Fruit fly (Drosophila melanogaster) whole organism, embryonic: ENCODE measurements around the gene Aps.

Experiments
- Asciz ChIP-seq: fragments of 200-800 bp; sonication (Bioruptor generic); optimal IDR thresholded peaks from 2 replicates; lab custom pipeline; 2017; ENCODE audit warnings: missing biosample characterization, mild to moderate bottlenecking, missing genetic modification characterization, missing genetic modification reagents
- B-H1 ChIP-seq: fragments of 200-800 bp; sonication (Bioruptor generic); IDR thresholded peaks from 3 replicates; pipeline ENCODE4 v1.3.6; 2022; ENCODE audit warnings: missing biosample characterization, missing genetic modification characterization
- BEAF-32 ChIP-seq: fragments of 200-800 bp; sonication (Bioruptor generic); optimal IDR thresholded peaks from 3 replicates; lab custom pipeline; 2017; ENCODE audit warnings: missing biosample characterization, missing genetic modification characterization, mild to moderate bottlenecking, moderate library complexity, missing genetic modification reagents
- CG10654 ChIP-seq: fragments of 200-800 bp; sonication (Bioruptor generic); optimal IDR thresholded peaks from 2 replicates; lab custom pipeline; 2016; ENCODE audit warnings: missing biosample characterization, missing genetic modification characterization
- CG13296 ChIP-seq: fragments of 200-800 bp; sonication (Bioruptor generic); optimal IDR thresholded peaks from 3 replicates; lab custom pipeline; 2018; ENCODE audit warnings: missing biosample characterization, mild to moderate bottlenecking, missing genetic modification characterization
- CG13424 ChIP-seq: fragments of 200-800 bp; sonication (Bioruptor generic); optimal IDR thresholded peaks from 2 replicates; lab custom pipeline; 2019; ENCODE audit warnings: missing biosample characterization, mild to moderate bottlenecking, missing genetic modification characterization, moderate library complexity
- CG1647 ChIP-seq: fragments of 200-800 bp; sonication (Bioruptor generic); optimal IDR thresholded peaks from 3 replicates; lab custom pipeline; 2016; ENCODE audit warnings: missing biosample characterization, missing genetic modification characterization
- CG17568 ChIP-seq: fragments of 200-800 bp; sonication (Bioruptor generic); optimal IDR thresholded peaks from 2 replicates; lab custom pipeline; 2018; ENCODE audit warnings: missing biosample characterization, mild to moderate bottlenecking, missing genetic modification characterization, moderate library complexity
- CG2120 ChIP-seq: fragments of 200-800 bp; sonication (Bioruptor generic); optimal IDR thresholded peaks from 3 replicates; lab custom pipeline; 2016; ENCODE audit warnings: missing biosample characterization, missing genetic modification characterization
- CG2199 ChIP-seq: fragments of 200-800 bp; sonication (Bioruptor generic); IDR thresholded peaks from 3 replicates; pipeline ENCODE4 v1.3.6; 2022; ENCODE audit warnings: missing biosample characterization, missing genetic modification characterization
- CG30020 ChIP-seq: fragments of 200-800 bp; optimal IDR thresholded peaks from 2 replicates; lab custom pipeline; 2019; ENCODE audit warnings: missing biosample characterization, mild to moderate bottlenecking, missing genetic modification characterization, moderate library complexity
- CG3995 ChIP-seq: fragments of 200-800 bp; sonication (Bioruptor generic); optimal IDR thresholded peaks from 3 replicates; lab custom pipeline; 2016; ENCODE audit warnings: missing biosample characterization, missing genetic modification characterization
- CG4424 ChIP-seq: fragments of 200-800 bp; sonication (Bioruptor generic); optimal IDR thresholded peaks from 3 replicates; lab custom pipeline; 2016; ENCODE audit warnings: missing biosample characterization, missing genetic modification characterization
- CG6791 ChIP-seq: fragments of 200-800 bp; sonication (Bioruptor generic); IDR thresholded peaks from 3 replicates; pipeline ENCODE4 v1.3.6; 2022; ENCODE audit warnings: missing biosample characterization, missing genetic modification characterization; ENCODE audit not compliant: partially characterized antibody
- CG7745 ChIP-seq: fragments of 200-800 bp; sonication (Bioruptor generic); optimal IDR thresholded peaks from 2 replicates; lab custom pipeline; 2018; ENCODE audit warnings: missing biosample characterization, mild to moderate bottlenecking, missing genetic modification characterization, moderate library complexity
- CG7839 ChIP-seq: fragments of 200-800 bp; sonication (Bioruptor generic); optimal IDR thresholded peaks from 3 replicates; lab custom pipeline; 2018; ENCODE audit warnings: missing biosample characterization, mild to moderate bottlenecking, missing genetic modification characterization, moderate library complexity
- CG8089 ChIP-seq: fragments of 200-800 bp; sonication (Bioruptor generic); optimal IDR thresholded peaks from 3 replicates; lab custom pipeline; 2016; ENCODE audit warnings: missing biosample characterization, missing genetic modification characterization
- CG8765 ChIP-seq: fragments of 200-800 bp; sonication (Bioruptor generic); IDR thresholded peaks from 2 replicates; pipeline ENCODE4 v1.3.6; 2022; ENCODE audit warnings: missing biosample characterization, missing genetic modification characterization
- Dfd ChIP-seq, 2 experiments: fragments of >200 bp; optimal IDR thresholded peaks; 2 replicates each; lab custom pipeline; 2017; ENCODE audit warnings: missing biosample characterization in 2 of 2, missing genetic modification characterization in 2 of 2
- HLH3B ChIP-seq: fragments of 200-800 bp; sonication (Bioruptor generic); IDR thresholded peaks from 2 replicates; pipeline ENCODE4 v1.3.6; 2022; ENCODE audit warnings: missing biosample characterization, missing genetic modification characterization
- HLH54F ChIP-seq: fragments of 200-800 bp; sonication (Bioruptor generic); optimal IDR thresholded peaks from 3 replicates; lab custom pipeline; 2016; ENCODE audit warnings: missing biosample characterization, missing genetic modification characterization
- HLHmδ ChIP-seq: fragments of 200-800 bp; sonication (Bioruptor generic); optimal IDR thresholded peaks from 2 replicates; lab custom pipeline; 2018; ENCODE audit warnings: missing biosample characterization, mild to moderate bottlenecking, missing genetic modification characterization, moderate library complexity
- Med ChIP-seq: fragments of 200-800 bp; sonication (Bioruptor generic); peaks from one replicate; lab custom pipeline; 2016; ENCODE audit warnings: missing biosample characterization, missing genetic modification characterization, mild to moderate bottlenecking, inconsistent platforms, moderate library complexity
- Mrtf ChIP-seq: fragments of 200-800 bp; sonication (Bioruptor generic); IDR thresholded peaks from 3 replicates; pipeline ENCODE4 v1.3.6; 2022; ENCODE audit warnings: missing biosample characterization, missing genetic modification characterization
- NC2β ChIP-seq: fragments of 200-800 bp; sonication (Bioruptor generic); optimal IDR thresholded peaks from 2 replicates; lab custom pipeline; 2016; ENCODE audit warnings: missing biosample characterization, missing genetic modification characterization
- Scr ChIP-seq: fragments of 200-800 bp; sonication (Bioruptor generic); IDR thresholded peaks from 2 replicates; pipeline ENCODE4 v1.3.6; 2022; ENCODE audit warnings: missing biosample characterization, missing genetic modification characterization; ENCODE audit not compliant: partially characterized antibody
- Sry-δ ChIP-seq: fragments of 200-800 bp; sonication (Bioruptor generic); optimal IDR thresholded peaks from 2 replicates; lab custom pipeline; 2016; ENCODE audit warnings: missing biosample characterization, missing genetic modification characterization
- ac ChIP-seq: fragments of 200-800 bp; sonication (Bioruptor generic); optimal IDR thresholded peaks from 3 replicates; lab custom pipeline; 2017; ENCODE audit warnings: missing biosample characterization, mild to moderate bottlenecking, missing genetic modification characterization
- ato ChIP-seq: fragments of 200-800 bp; sonication (Bioruptor generic); IDR thresholded peaks from 2 replicates; pipeline ENCODE4 v1.3.6; 2022; ENCODE audit warnings: missing biosample characterization, missing genetic modification characterization; ENCODE audit not compliant: partially characterized antibody
- bbx ChIP-seq: fragments of 200-800 bp; sonication (Bioruptor generic); IDR thresholded peaks from 2 replicates; pipeline ENCODE4 v1.3.6; 2022; ENCODE audit warnings: missing biosample characterization, missing genetic modification characterization; ENCODE audit not compliant: partially characterized antibody
- chm ChIP-seq: fragments of 200-800 bp; sonication (Bioruptor generic); IDR thresholded peaks from 2 replicates; pipeline ENCODE4 v1.3.6; 2022; ENCODE audit warnings: missing biosample characterization, missing genetic modification characterization
- ci ChIP-seq: fragments of 200-800 bp; sonication (Bioruptor generic); IDR thresholded peaks from 3 replicates; pipeline ENCODE4 v1.3.6; 2022; ENCODE audit warnings: missing biosample characterization, missing genetic modification characterization
- dysf ChIP-seq: fragments of 200-800 bp; sonication (Bioruptor generic); IDR thresholded peaks from 3 replicates; pipeline ENCODE4 v1.3.6; 2022; ENCODE audit warnings: missing biosample characterization, missing genetic modification characterization
- emc ChIP-seq: fragments of 200-800 bp; sonication (Bioruptor generic); optimal IDR thresholded peaks from 2 replicates; lab custom pipeline; 2016; ENCODE audit warnings: missing biosample characterization, missing genetic modification characterization
- ems ChIP-seq: fragments of 200-800 bp; sonication (Bioruptor generic); optimal IDR thresholded peaks from 3 replicates; lab custom pipeline; 2016; ENCODE audit warnings: missing biosample characterization, missing genetic modification characterization
- exex ChIP-seq: fragments of 200-800 bp; sonication (Bioruptor generic); optimal IDR thresholded peaks from 4 replicates; lab custom pipeline; 2018; ENCODE audit warnings: missing biosample characterization, mild to moderate bottlenecking, missing genetic modification characterization, moderate library complexity
- fru ChIP-seq: fragments of >200 bp; optimal IDR thresholded peaks from 2 replicates; lab custom pipeline; 2017
- kay ChIP-seq: fragments of 200-800 bp; sonication (Bioruptor generic); optimal IDR thresholded peaks from 2 replicates; lab custom pipeline; 2016; ENCODE audit warnings: missing biosample characterization, missing genetic modification characterization
- ken ChIP-seq: fragments of 200-800 bp; sonication (Bioruptor generic); IDR thresholded peaks from 3 replicates; pipeline ENCODE4 v1.3.6; 2022; ENCODE audit warnings: missing biosample characterization, missing genetic modification characterization
- lab ChIP-seq: fragments of 200-800 bp; sonication (Bioruptor generic); optimal IDR thresholded peaks from 3 replicates; lab custom pipeline; 2017; ENCODE audit warnings: missing biosample characterization, missing genetic modification characterization, mild to moderate bottlenecking, moderate library complexity, missing genetic modification reagents
- mirr ChIP-seq: fragments of 200-800 bp; sonication (Bioruptor generic); optimal IDR thresholded peaks from 3 replicates; lab custom pipeline; 2018; ENCODE audit warnings: missing biosample characterization, mild to moderate bottlenecking, missing genetic modification characterization
- nau ChIP-seq: fragments of 200-800 bp; sonication (Bioruptor generic); optimal IDR thresholded peaks from 3 replicates; lab custom pipeline; 2017; ENCODE audit warnings: missing biosample characterization, mild to moderate bottlenecking, missing genetic modification characterization, missing genetic modification reagents
- pho ChIP-seq: fragments of 200-800 bp; sonication (Bioruptor generic); optimal IDR thresholded peaks from 2 replicates; lab custom pipeline; 2016; ENCODE audit warnings: missing biosample characterization, missing genetic modification characterization
- ranshi ChIP-seq: fragments of 200-800 bp; sonication (Bioruptor generic); IDR thresholded peaks from 2 replicates; pipeline ENCODE4 v1.3.6; 2022; ENCODE audit warnings: missing biosample characterization, missing genetic modification characterization
- run ChIP-seq: fragments of 200-800 bp; sonication (Bioruptor generic); optimal IDR thresholded peaks from 3 replicates; lab custom pipeline; 2018; ENCODE audit warnings: missing biosample characterization, mild to moderate bottlenecking, missing genetic modification characterization
- schlank ChIP-seq: fragments of 200-800 bp; sonication (Bioruptor generic); optimal IDR thresholded peaks from 2 replicates; lab custom pipeline; 2018; ENCODE audit warnings: missing biosample characterization, mild to moderate bottlenecking, missing genetic modification characterization
- seq ChIP-seq: fragments of 200-800 bp; sonication (Bioruptor generic); IDR thresholded peaks from 2 replicates; pipeline ENCODE4 v1.3.6; 2022; ENCODE audit warnings: missing biosample characterization, missing genetic modification characterization
- tap ChIP-seq: fragments of 200-800 bp; optimal IDR thresholded peaks from 3 replicates; lab custom pipeline; 2019; ENCODE audit warnings: missing biosample characterization, mild to moderate bottlenecking, missing genetic modification characterization, moderate library complexity
- trem ChIP-seq: fragments of 200-800 bp; optimal IDR thresholded peaks from 3 replicates; lab custom pipeline; 2019; ENCODE audit warnings: missing biosample characterization, mild to moderate bottlenecking, missing genetic modification characterization, moderate library complexity
- trh ChIP-seq: fragments of 200-800 bp; sonication (Bioruptor generic); optimal IDR thresholded peaks from 2 replicates; lab custom pipeline; 2016; ENCODE audit warnings: missing biosample characterization, missing genetic modification characterization
- usp ChIP-seq: fragments of >200 bp; optimal IDR thresholded peaks from 2 replicates; lab custom pipeline; 2017; ENCODE audit warnings: missing biosample characterization, missing genetic modification characterization

Aps gene

DNA sequence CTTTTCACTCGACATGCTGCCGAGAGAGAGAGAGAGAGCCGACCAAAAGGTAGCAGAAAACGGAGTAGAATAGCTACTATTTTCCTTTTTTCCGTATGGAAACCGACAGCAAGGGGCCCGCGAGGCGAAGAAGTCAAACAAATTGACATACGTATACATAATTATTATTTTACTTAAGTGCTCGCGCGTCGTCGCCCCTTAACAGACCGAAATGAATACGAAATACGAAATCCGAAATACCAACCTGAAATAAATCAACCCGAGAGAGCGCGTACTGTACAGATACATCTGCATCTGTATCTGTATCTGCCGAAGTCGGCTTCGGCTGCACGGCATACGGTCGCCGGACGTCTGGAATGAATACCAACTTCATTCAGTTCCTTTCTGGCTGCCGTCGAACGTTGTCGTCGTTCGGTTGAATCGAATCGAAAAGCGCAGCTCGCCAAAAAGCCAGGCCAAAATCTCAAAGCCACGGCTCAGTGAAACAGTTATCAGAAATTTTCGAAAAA lies 41.4 kb downstream of the Aps start (continued):
- peak; percentile 41; the same call in 1 of the 3 replicates for TF ChIP-seq dysf (GFP tag; lab: Robert Waterston, UW)
- peak; percentile 24 for TF ChIP-seq CG17568 (GFP tag; lab: Kevin White, UChicago)
- peak; percentile 40 for TF ChIP-seq nau
- TF ChIP-seq Mrtf (GFP tag; lab: Robert Waterston, UW), result no peak
- no peak; the same call in 1 of the 2 replicates for TF ChIP-seq HLH3B (GFP tag; lab: Robert Waterston, UW)
- peak; percentile 94 for TF ChIP-seq Med (GFP tag; lab: Kevin White, UChicago)
- no peak for TF ChIP-seq Dfd (GFP tag; optimal IDR thresholded peaks at IDR 0.05; lab: Kevin White, UChicago)
- peak; percentile 4 for TF ChIP-seq trem (tag; lab: Kevin White, UChicago)
- TF ChIP-seq CG13296 (GFP tag; lab: Kevin White, UChicago), result peak; percentile 43
- TF ChIP-seq mirr (GFP tag; lab: Kevin White, UChicago), result peak; percentile 83
- no peak for TF ChIP-seq Sry-δ (GFP tag; lab: Kevin White, UChicago)
- TF ChIP-seq bbx, result peak; percentile 74
- TF ChIP-seq Asciz (GFP tag; lab: Kevin White, UChicago), result peak; percentile 55
- TF ChIP-seq ken (GFP tag; lab: Robert Waterston, UW), result peak; percentile 74; the same call in 2 of the 3 replicates
- TF ChIP-seq CG1647 (GFP tag; lab: Kevin White, UChicago), result peak; percentile 36
- TF ChIP-seq pho (GFP tag; lab: Kevin White, UChicago), result peak; percentile 35
- no peak for TF ChIP-seq trh (GFP tag; lab: Kevin White, UChicago)
- no peak for TF ChIP-seq CG8765 (GFP tag; lab: Robert Waterston, UW)
- peak; percentile 43 for TF ChIP-seq CG2120 (GFP tag; lab: Kevin White, UChicago)
- TF ChIP-seq lab (GFP tag; lab: Kevin White, UChicago), result peak; percentile 73
- TF ChIP-seq CG13424, result peak; percentile 0
- TF ChIP-seq Scr (GFP tag; lab: Robert Waterston, UW), result no peak
- TF ChIP-seq HLH54F (GFP tag; lab: Kevin White, UChicago), result peak; percentile 19
- no peak for TF ChIP-seq ac
- TF ChIP-seq CG7839 (tag; lab: Kevin White, UChicago), result peak; percentile 48
- peak; percentile 100 for TF ChIP-seq CG4424 (GFP tag; lab: Kevin White, UChicago)
- TF ChIP-seq NC2β (GFP tag; lab: Kevin White, UChicago), result peak; percentile 27
- TF ChIP-seq schlank (tag; lab: Kevin White, UChicago), result no peak
- TF ChIP-seq CG7745 (tag; lab: Kevin White, UChicago), result peak; percentile 95
- no peak for TF ChIP-seq BEAF-32 (GFP tag; lab: Kevin White, UChicago)
- TF ChIP-seq CG10654 (GFP tag; lab: Kevin White, UChicago), result no peak
- 0 out of 2 replicates have a peak, but pooled peaks have one; percentile 46 for TF ChIP-seq ranshi (GFP tag; lab: Robert Waterston, UW)
- TF ChIP-seq seq, result peak; percentile 72
- TF ChIP-seq chm (GFP tag; lab: Robert Waterston, UW), result peak; percentile 98
- TF ChIP-seq B-H1 (GFP tag; lab: Robert Waterston, UW), result no peak; the same call in 2 of the 3 replicates
- TF ChIP-seq CG30020 (tag; lab: Kevin White, UChicago), result no peak
- TF ChIP-seq CG8089, result peak; percentile 38
- peak; percentile 3 for TF ChIP-seq ems (GFP tag; lab: Kevin White, UChicago)
- peak; percentile 95; the same call in 2 of the 3 replicates for TF ChIP-seq CG2199 (GFP tag; lab: Robert Waterston, UW)
- TF ChIP-seq run (tag; lab: Kevin White, UChicago), result peak; percentile 18
- no peak for TF ChIP-seq usp
- TF ChIP-seq ci (GFP tag; lab: Robert Waterston, UW), result peak; percentile 84
- TF ChIP-seq exex (tag; lab: Kevin White, UChicago), result peak; percentile 74
- TF ChIP-seq emc (GFP tag; lab: Kevin White, UChicago), result no peak
- TF ChIP-seq kay (GFP tag; lab: Kevin White, UChicago), result no peak
- peak; percentile 44 for TF ChIP-seq tap
- TF ChIP-seq HLHmδ, result peak; percentile 43
- no peak for TF ChIP-seq CG3995
- TF ChIP-seq fru (lab: Kevin White, UChicago), result no peak
- TF ChIP-seq CG6791 (GFP tag; lab: Robert Waterston, UW), result peak; percentile 52; the same call in 1 of the 3 replicates
- peak; percentile 70 for TF ChIP-seq ato (GFP tag; lab: Robert Waterston, UW)
